Fruit fly (Drosophila melanogaster) whole organism, embryonic: ENCODE measurements around the gene Faa.

ENCODE experiments used
- Abd-B ChIP-seq: fragments of 200-800 bp; sonication (Bioruptor generic); optimal IDR thresholded peaks from 2 replicates; lab custom pipeline; 2018; ENCODE audit warnings: missing biosample characterization, mild to moderate bottlenecking, missing genetic modification characterization, moderate library complexity
- Atf-2 ChIP-seq: fragments of 200-800 bp; sonication (Bioruptor generic); optimal IDR thresholded peaks from 2 replicates; lab custom pipeline; 2016; ENCODE audit warnings: missing biosample characterization, missing genetic modification characterization
- Bgb ChIP-seq: fragments of 200-800 bp; sonication (Bioruptor generic); IDR thresholded peaks from 2 replicates; pipeline ENCODE4 v1.3.6; 2022; ENCODE audit warnings: missing biosample characterization, missing genetic modification characterization; ENCODE audit not compliant: partially characterized antibody
- BtbVII ChIP-seq: fragments of 200-800 bp; sonication (Bioruptor generic); optimal IDR thresholded peaks from 3 replicates; lab custom pipeline; 2017; ENCODE audit warnings: missing biosample characterization, mild to moderate bottlenecking, missing genetic modification characterization
- CG1024 ChIP-seq: fragments of 200-800 bp; sonication (Bioruptor generic); IDR thresholded peaks from 2 replicates; pipeline ENCODE4 v1.3.6; 2022; ENCODE audit warnings: missing biosample characterization, missing genetic modification characterization
- CG10431 ChIP-seq: fragments of 200-800 bp; sonication (Bioruptor generic); optimal IDR thresholded peaks from 3 replicates; lab custom pipeline; 2018; ENCODE audit warnings: missing biosample characterization, mild to moderate bottlenecking, missing genetic modification characterization
- CG10565 ChIP-seq: fragments of 200-800 bp; sonication (Bioruptor generic); optimal IDR thresholded peaks from 3 replicates; lab custom pipeline; 2016; ENCODE audit warnings: missing biosample characterization, mild to moderate bottlenecking, missing genetic modification characterization
- CG10959 ChIP-seq: fragments of 200-800 bp; sonication (Bioruptor generic); IDR thresholded peaks from 2 replicates; pipeline ENCODE4 v1.3.6; 2022; ENCODE audit warnings: missing biosample characterization, missing genetic modification characterization
- CG12236 ChIP-seq: fragments of 200-800 bp; sonication (Bioruptor generic); optimal IDR thresholded peaks from 2 replicates; lab custom pipeline; 2016; ENCODE audit warnings: missing biosample characterization, missing genetic modification characterization
- CG13424 ChIP-seq: fragments of 200-800 bp; sonication (Bioruptor generic); optimal IDR thresholded peaks from 2 replicates; lab custom pipeline; 2019; ENCODE audit warnings: missing biosample characterization, mild to moderate bottlenecking, missing genetic modification characterization, moderate library complexity
- CG14710 ChIP-seq: fragments of 200-800 bp; sonication (Bioruptor generic); optimal IDR thresholded peaks from 3 replicates; lab custom pipeline; 2019; ENCODE audit warnings: missing biosample characterization, mild to moderate bottlenecking, missing genetic modification characterization, moderate library complexity
- CG15514 ChIP-seq: fragments of 200-800 bp; sonication (Bioruptor generic); optimal IDR thresholded peaks from 3 replicates; lab custom pipeline; 2017; ENCODE audit warnings: missing biosample characterization, missing genetic modification characterization, mild to moderate bottlenecking, moderate library complexity, missing genetic modification reagents
- CG17568 ChIP-seq: fragments of 200-800 bp; sonication (Bioruptor generic); optimal IDR thresholded peaks from 2 replicates; lab custom pipeline; 2018; ENCODE audit warnings: missing biosample characterization, mild to moderate bottlenecking, missing genetic modification characterization, moderate library complexity
- CG2875 ChIP-seq: fragments of 200-800 bp; sonication (Bioruptor generic); optimal IDR thresholded peaks from 2 replicates; lab custom pipeline; 2017; ENCODE audit warnings: missing biosample characterization, mild to moderate bottlenecking, missing genetic modification characterization, missing genetic modification reagents
- CG6689 ChIP-seq: fragments of 200-800 bp; sonication (Bioruptor generic); IDR thresholded peaks from 2 replicates; pipeline ENCODE4 v1.3.6; 2022; ENCODE audit warnings: missing biosample characterization, missing genetic modification characterization
- CG7271 ChIP-seq: fragments of 200-800 bp; sonication (Bioruptor generic); optimal IDR thresholded peaks from 2 replicates; lab custom pipeline; 2018; ENCODE audit warnings: missing biosample characterization, mild to moderate bottlenecking, missing genetic modification characterization, moderate library complexity
- CG7745 ChIP-seq: fragments of 200-800 bp; sonication (Bioruptor generic); optimal IDR thresholded peaks from 2 replicates; lab custom pipeline; 2018; ENCODE audit warnings: missing biosample characterization, mild to moderate bottlenecking, missing genetic modification characterization, moderate library complexity
- CG7786 ChIP-seq: fragments of 200-800 bp; sonication (Bioruptor generic); optimal IDR thresholded peaks from 2 replicates; lab custom pipeline; 2016; ENCODE audit warnings: missing biosample characterization, missing genetic modification characterization
- CG7839 ChIP-seq: fragments of 200-800 bp; sonication (Bioruptor generic); optimal IDR thresholded peaks from 3 replicates; lab custom pipeline; 2018; ENCODE audit warnings: missing biosample characterization, mild to moderate bottlenecking, missing genetic modification characterization, moderate library complexity
- CG8089 ChIP-seq: fragments of 200-800 bp; sonication (Bioruptor generic); optimal IDR thresholded peaks from 3 replicates; lab custom pipeline; 2016; ENCODE audit warnings: missing biosample characterization, missing genetic modification characterization
- CG8290 ChIP-seq, 3 experiments: fragments of 200-800 bp; sonication (Bioruptor generic); optimal IDR thresholded peaks; 2 replicates each; lab custom pipeline; 2016 to 2019; ENCODE audit warnings: missing biosample characterization in 3 of 3, missing genetic modification characterization in 3 of 3, mild to moderate bottlenecking in 2 of 3, moderate library complexity in 1 of 3
- CG8388 ChIP-seq: fragments of 200-800 bp; sonication (Bioruptor generic); optimal IDR thresholded peaks from 2 replicates; lab custom pipeline; 2019; ENCODE audit warnings: missing biosample characterization, mild to moderate bottlenecking, missing genetic modification characterization, moderate library complexity
- CG9609 ChIP-seq: fragments of 200-800 bp; sonication (Bioruptor generic); optimal IDR thresholded peaks from 3 replicates; lab custom pipeline; 2016; ENCODE audit warnings: missing biosample characterization, missing genetic modification characterization
- CG9932 ChIP-seq: fragments of 200-800 bp; sonication (Bioruptor generic); IDR thresholded peaks from 2 replicates; pipeline ENCODE4 v1.3.6; 2022; ENCODE audit warnings: missing biosample characterization, missing genetic modification characterization
- Drgx ChIP-seq: fragments of 200-800 bp; sonication (Bioruptor generic); IDR thresholded peaks from 2 replicates; pipeline ENCODE4 v1.3.6; 2022; ENCODE audit warnings: missing biosample characterization, missing genetic modification characterization
- HLH54F ChIP-seq: fragments of 200-800 bp; sonication (Bioruptor generic); optimal IDR thresholded peaks from 3 replicates; lab custom pipeline; 2016; ENCODE audit warnings: missing biosample characterization, missing genetic modification characterization
- HmgD ChIP-seq: fragments of 200-800 bp; sonication (Bioruptor generic); optimal IDR thresholded peaks from 3 replicates; lab custom pipeline; 2016; ENCODE audit warnings: missing biosample characterization, missing genetic modification characterization
- Nf-YB ChIP-seq: fragments of 200-800 bp; sonication (Bioruptor generic); optimal IDR thresholded peaks from 3 replicates; lab custom pipeline; 2019; ENCODE audit warnings: missing biosample characterization, mild to moderate bottlenecking, missing genetic modification characterization, moderate library complexity
- PHDP ChIP-seq: fragments of 200-800 bp; sonication (Bioruptor generic); optimal IDR thresholded peaks from 3 replicates; lab custom pipeline; 2018; ENCODE audit warnings: missing biosample characterization, mild to moderate bottlenecking, missing genetic modification characterization, moderate library complexity
- cad ChIP-seq: fragments of >200 bp; optimal IDR thresholded peaks from 2 replicates; lab custom pipeline; 2017; ENCODE audit warnings: missing biosample characterization, missing genetic modification characterization
- crc ChIP-seq: fragments of 200-800 bp; sonication (Bioruptor generic); optimal IDR thresholded peaks from 2 replicates; lab custom pipeline; 2016; ENCODE audit warnings: missing biosample characterization, missing genetic modification characterization
- da ChIP-seq: fragments of 200-800 bp; sonication (Bioruptor generic); optimal IDR thresholded peaks from 2 replicates; lab custom pipeline; 2016; ENCODE audit warnings: missing biosample characterization, missing genetic modification characterization
- dpn ChIP-seq, 2 experiments: fragments of 200-800 bp; sonication (Bioruptor generic); optimal IDR thresholded peaks; 3 replicates each; lab custom pipeline; 2016; ENCODE audit warnings: missing biosample characterization in 2 of 2, missing genetic modification characterization in 2 of 2
- fd3F ChIP-seq: fragments of 200-800 bp; sonication (Bioruptor generic); optimal IDR thresholded peaks from 2 replicates; lab custom pipeline; 2018; ENCODE audit warnings: missing biosample characterization, mild to moderate bottlenecking, missing genetic modification characterization, moderate library complexity
- fd64A ChIP-seq: fragments of 200-800 bp; sonication (Bioruptor generic); optimal IDR thresholded peaks from 3 replicates; lab custom pipeline; 2018; ENCODE audit warnings: missing biosample characterization, mild to moderate bottlenecking, missing genetic modification characterization
- gem ChIP-seq: fragments of 200-800 bp; sonication (Bioruptor generic); optimal IDR thresholded peaks from 2 replicates; lab custom pipeline; 2019; ENCODE audit warnings: missing biosample characterization, mild to moderate bottlenecking, missing genetic modification characterization, moderate library complexity
- grn ChIP-seq: fragments of 200-800 bp; sonication (Bioruptor generic); optimal IDR thresholded peaks from 3 replicates; lab custom pipeline; 2017; ENCODE audit warnings: missing biosample characterization, missing genetic modification characterization
- her ChIP-seq: fragments of 200-800 bp; sonication (Bioruptor generic); optimal IDR thresholded peaks from 2 replicates; lab custom pipeline; 2016; ENCODE audit warnings: missing biosample characterization, missing genetic modification characterization
- kni ChIP-seq: fragments of 200-800 bp; sonication (Bioruptor generic); optimal IDR thresholded peaks from 3 replicates; lab custom pipeline; 2017; ENCODE audit warnings: mild to moderate bottlenecking, missing biosample characterization, missing genetic modification reagents, missing genetic modification characterization
- pan ChIP-seq, 4 experiments: fragments of >200 bp in 3 of 4; fragments of 200-800 bp in 1 of 4; sonication (Bioruptor generic) in 1 of 4; optimal IDR thresholded peaks in 3 of 4; IDR thresholded peaks in 1 of 4; 2 replicates each; pipeline versions ENCODE4 v1.3.6 to Lab custom; 2017 to 2022; ENCODE audit warnings: missing biosample characterization in 2 of 4, missing genetic modification characterization in 2 of 4, mixed read lengths in 1 of 4
- peb ChIP-seq: fragments of 200-800 bp; sonication (Bioruptor generic); IDR thresholded peaks from 2 replicates; pipeline ENCODE4 v1.3.6; 2022; ENCODE audit warnings: missing biosample characterization, missing genetic modification characterization
- sc ChIP-seq, 3 experiments: fragments of >200 bp in 2 of 3; fragments of 200-800 bp in 1 of 3; sonication (Bioruptor generic) in 1 of 3; optimal IDR thresholded peaks; 2 replicates in 2 of 3; 3 replicates in 1 of 3; lab custom pipeline; 2017; ENCODE audit warnings: mild to moderate bottlenecking in 1 of 3, missing biosample characterization in 1 of 3, missing genetic modification characterization in 1 of 3, missing genetic modification reagents in 1 of 3
- schlank ChIP-seq: fragments of 200-800 bp; sonication (Bioruptor generic); optimal IDR thresholded peaks from 2 replicates; lab custom pipeline; 2018; ENCODE audit warnings: missing biosample characterization, mild to moderate bottlenecking, missing genetic modification characterization
- slbo ChIP-seq: fragments of 200-800 bp; sonication (Bioruptor generic); IDR thresholded peaks from 2 replicates; pipeline ENCODE4 v1.3.6; 2022; ENCODE audit warnings: missing biosample characterization, missing genetic modification characterization
- tap ChIP-seq: fragments of 200-800 bp; optimal IDR thresholded peaks from 3 replicates; lab custom pipeline; 2019; ENCODE audit warnings: missing biosample characterization, mild to moderate bottlenecking, missing genetic modification characterization, moderate library complexity
- trh ChIP-seq: fragments of 200-800 bp; sonication (Bioruptor generic); optimal IDR thresholded peaks from 2 replicates; lab custom pipeline; 2016; ENCODE audit warnings: missing biosample characterization, missing genetic modification characterization
- ttk ChIP-seq: fragments of 200-800 bp; sonication (Bioruptor generic); IDR thresholded peaks from 2 replicates; pipeline ENCODE4 v2.1.2; 2022; ENCODE audit warnings: missing biosample characterization, missing genetic modification characterization
- unc-4 ChIP-seq: fragments of 200-800 bp; sonication (Bioruptor generic); IDR thresholded peaks from 2 replicates; pipeline ENCODE4 v1.3.6; 2022; ENCODE audit warnings: missing biosample characterization, missing genetic modification characterization; ENCODE audit not compliant: partially characterized antibody
- unpg ChIP-seq: fragments of 200-800 bp; sonication (Bioruptor generic); optimal IDR thresholded peaks from 3 replicates; lab custom pipeline; 2018; ENCODE audit warnings: missing biosample characterization, mild to moderate bottlenecking, missing genetic modification characterization, moderate library complexity

The Faa gene

DNA sequence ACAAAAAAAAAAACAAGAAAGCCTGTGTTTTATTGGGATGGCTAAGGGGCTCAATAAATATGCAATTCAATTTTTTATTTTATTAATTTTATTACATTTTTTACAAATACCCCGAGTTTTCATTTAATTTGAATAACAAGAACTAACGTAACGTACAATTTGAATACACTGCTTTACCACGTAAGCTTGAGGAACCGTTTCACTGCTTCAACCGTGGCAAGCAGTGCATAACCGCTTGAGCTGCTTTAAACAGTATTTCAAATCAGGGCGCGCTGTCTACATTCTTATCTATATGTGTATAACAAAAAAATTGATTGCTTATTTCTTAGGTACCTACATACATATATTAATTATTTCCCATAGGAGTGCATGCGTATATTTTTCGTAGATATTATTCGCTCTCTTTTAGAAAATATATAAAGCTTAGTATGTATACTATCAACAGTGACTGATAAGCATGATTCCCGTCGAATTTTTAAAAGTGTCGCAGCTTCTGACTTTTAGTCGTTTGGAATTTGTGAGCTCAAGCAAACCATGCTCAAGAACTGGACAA lies 19.0 kb upstream of the Faa start, which contains the start of gene CG14990 (continued):
- TF ChIP-seq CG8290 (GFP tag; optimal IDR thresholded peaks at IDR 0.05; lab: Kevin White, UChicago) (peak; percentile 46), CG8290 (tag; optimal IDR thresholded peaks at IDR 0.05; lab: Kevin White, UChicago) (peak in 1 of 2 experiments; percentile 56), trh (no peak), unc-4 (GFP tag; lab: Robert Waterston, UW) (no peak), peb (GFP tag; lab: Robert Waterston, UW) (no peak), CG17568 (GFP tag; lab: Kevin White, UChicago) (no peak), kni (GFP tag; lab: Kevin White, UChicago) (no peak), CG10565 (GFP tag; lab: Kevin White, UChicago) (no peak), unpg (GFP tag; lab: Kevin White, UChicago) (no peak), sc (optimal IDR thresholded peaks at IDR 0.05; lab: Kevin White, UChicago) (no peak), sc (GFP tag; optimal IDR thresholded peaks at IDR 0.05; lab: Kevin White, UChicago) (no peak), HLH54F (GFP tag; lab: Kevin White, UChicago) (no peak), grn (GFP tag; lab: Kevin White, UChicago) (peak; percentile 28), Abd-B (no peak), tap (tag; lab: Kevin White, UChicago) (peak; percentile 3), crc (GFP tag; lab: Kevin White, UChicago) (no peak), CG8388 (GFP tag; lab: Kevin White, UChicago) (no peak), CG9932 (GFP tag; lab: Robert Waterston, UW) (no peak), pan (optimal IDR thresholded peaks at IDR 0.05; lab: Kevin White, UChicago) (no peak), pan (GFP tag; optimal IDR thresholded peaks at IDR 0.05 in 1 of 2, IDR thresholded peaks at IDR 0.05 in 1 of 2) (no peak), CG7745 (tag; lab: Kevin White, UChicago) (no peak), Nf-YB (GFP tag; lab: Kevin White, UChicago) (no peak), da (GFP tag; lab: Kevin White, UChicago) (no peak), CG14710 (peak; percentile 2), CG12236 (GFP tag; lab: Kevin White, UChicago) (no peak), CG7839 (tag; lab: Kevin White, UChicago) (peak; percentile 19), ttk (GFP tag; lab: Robert Waterston, UW) (no peak), CG13424 (tag; lab: Kevin White, UChicago) (no peak), Bgb (GFP tag; lab: Robert Waterston, UW) (peak; percentile 69), CG10959 (no peak), schlank (no peak), cad (no peak), HmgD (GFP tag; lab: Kevin White, UChicago) (peak; percentile 2), slbo (GFP tag; lab: Robert Waterston, UW) (no peak), dpn (GFP tag; optimal IDR thresholded peaks at IDR 0.05; lab: Kevin White, UChicago) (no peak), CG10431 (GFP tag; lab: Kevin White, UChicago) (no peak), fd3F (no peak), CG2875 (no peak), gem (no peak), CG7271 (no peak), CG7786 (no peak), Drgx (GFP tag; lab: Robert Waterston, UW) (no peak), fd64A (GFP tag; lab: Kevin White, UChicago) (no peak), CG8089 (GFP tag; lab: Kevin White, UChicago) (no peak), CG6689 (GFP tag; lab: Robert Waterston, UW) (no peak), CG9609 (GFP tag; lab: Kevin White, UChicago) (no peak), BtbVII (no peak), PHDP (tag; lab: Kevin White, UChicago) (no peak), her (no peak), CG15514 (peak; percentile 12), Atf-2 (GFP tag; lab: Kevin White, UChicago) (no peak), CG1024 (GFP tag; lab: Robert Waterston, UW) (no peak)
